Fruit fly (Drosophila melanogaster): Measurements from ENCODE around the gene CG31516.
A peak's percentile ranks its signal among the peaks of the same experiment; 100 is the strongest.

Gene CG31516

DNA sequence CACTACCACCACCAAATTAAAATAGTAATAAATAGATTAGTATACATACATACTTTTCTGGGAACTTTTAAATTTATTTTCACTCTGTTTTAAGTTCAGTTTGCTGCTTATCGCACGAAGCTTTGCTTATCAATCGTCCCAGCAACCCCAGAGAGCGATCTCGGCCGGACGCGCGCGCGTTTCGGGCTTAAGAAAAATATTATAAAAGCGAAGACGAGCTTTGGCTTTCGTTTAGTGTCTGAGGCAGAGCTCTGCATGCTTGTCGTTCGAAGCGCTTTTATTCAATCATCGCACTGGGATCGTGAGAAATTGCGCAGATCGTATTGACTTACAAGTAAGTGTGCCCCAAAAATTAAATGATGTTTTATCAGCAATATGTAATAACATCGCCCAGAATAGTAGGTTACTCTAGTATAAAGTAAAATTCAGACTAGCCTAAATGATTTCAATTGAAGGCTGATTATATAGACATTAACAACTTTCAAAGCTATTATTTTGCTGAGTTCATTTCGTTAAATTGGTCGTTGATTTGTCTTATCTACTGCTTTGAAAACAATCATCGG lies 15.1 kb upstream of the CG31516 start, which contains the start of gene Gel:
Gel (plus strand) TSS at position 227 of the 563 bp plus-strand sequence.
- no peak for TF ChIP-seq Ets98B (GFP tag; IDR thresholded peaks at IDR 0.05)
- no peak for TF ChIP-seq fd96Ca (GFP tag; IDR thresholded peaks at IDR 0.05)
- no peak for TF ChIP-seq CG17806 (tag; optimal IDR thresholded peaks at IDR 0.05)

DNA sequence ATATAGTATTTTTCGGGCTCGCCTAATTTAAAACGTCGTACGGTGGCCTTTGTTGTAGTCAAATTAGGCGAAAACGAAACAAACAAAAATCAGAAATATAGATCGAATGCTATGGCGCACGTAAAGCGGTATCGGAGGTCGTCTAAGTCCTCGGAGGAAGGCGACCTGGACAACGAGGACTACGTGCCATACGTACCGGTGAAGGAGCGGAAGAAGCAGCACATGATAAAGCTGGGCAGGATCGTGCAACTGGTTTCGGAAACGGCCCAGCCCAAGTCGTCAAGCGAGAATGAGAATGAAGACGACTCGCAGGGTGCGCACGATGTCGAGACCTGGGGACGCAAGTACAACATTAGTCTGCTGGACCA lies 13.1 kb upstream of the CG31516 start, which contains the start of gene abs:
abs (plus strand) TSS at position 30 of the 368 bp plus-strand sequence.
- TF ChIP-seq CG9948 (tag; optimal IDR thresholded peaks at IDR 0.05) (no peak), CG15710 (tag; optimal IDR thresholded peaks at IDR 0.05) (no peak), Snoo (tag; optimal IDR thresholded peaks at IDR 0.05) (no peak)

DNA sequence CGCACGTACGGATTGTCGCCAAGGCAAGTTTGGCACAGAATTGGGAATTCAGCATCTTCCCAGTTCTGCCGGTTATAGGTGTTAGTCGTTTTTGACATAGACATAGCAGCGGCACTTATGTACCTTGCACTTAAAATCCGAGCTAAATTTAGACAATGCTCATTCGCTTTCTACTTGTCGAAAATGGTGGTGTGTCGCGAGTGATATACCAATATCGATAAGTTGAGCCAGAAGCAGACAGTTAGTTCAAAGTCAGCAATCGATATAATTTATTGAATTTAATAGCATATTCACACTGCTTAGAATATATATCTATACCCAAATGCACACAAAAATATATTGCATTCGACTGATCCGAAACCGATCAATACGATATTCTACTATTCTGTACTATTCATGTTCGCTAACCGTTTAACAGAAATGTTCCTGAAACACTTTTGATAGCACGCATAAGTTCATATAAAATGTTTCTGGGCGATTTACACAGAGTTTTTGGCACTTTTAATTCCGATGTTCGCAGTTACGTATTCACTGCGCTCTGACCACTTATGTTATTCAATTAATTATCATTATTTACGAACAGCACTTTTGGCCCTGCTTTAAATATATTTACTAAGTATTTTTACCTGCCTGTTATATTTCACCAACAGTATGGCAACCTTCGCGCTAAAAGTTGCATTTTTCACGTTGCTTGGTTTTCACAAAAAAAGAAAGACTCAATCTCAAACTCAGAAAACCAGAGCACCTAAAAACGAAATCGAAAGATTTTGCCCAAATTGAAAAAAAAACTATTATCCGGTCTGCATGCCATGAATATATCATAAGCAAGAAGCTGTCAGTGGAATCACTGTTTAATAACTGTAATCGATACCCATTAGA lies 12.4 kb upstream of the CG31516 start, which contains the start of gene CG14641:
CG14641 (minus strand) TSS at position 204 of the 879 bp plus-strand sequence.
- TF ChIP-seq CG8159 (tag; optimal IDR thresholded peaks at IDR 0.05): peak; percentile 1
- TF ChIP-seq CG15710 (tag; optimal IDR thresholded peaks at IDR 0.05): peak; percentile 6
- no peak for TF ChIP-seq Pif1B (GFP tag; optimal IDR thresholded peaks at IDR 0.05)
- no peak for TF ChIP-seq fd96Ca (GFP tag; IDR thresholded peaks at IDR 0.05)
- TF ChIP-seq CG32121 (GFP tag; IDR thresholded peaks at IDR 0.05): no peak
- no peak for TF ChIP-seq Ets98B (GFP tag; IDR thresholded peaks at IDR 0.05)

DNA sequence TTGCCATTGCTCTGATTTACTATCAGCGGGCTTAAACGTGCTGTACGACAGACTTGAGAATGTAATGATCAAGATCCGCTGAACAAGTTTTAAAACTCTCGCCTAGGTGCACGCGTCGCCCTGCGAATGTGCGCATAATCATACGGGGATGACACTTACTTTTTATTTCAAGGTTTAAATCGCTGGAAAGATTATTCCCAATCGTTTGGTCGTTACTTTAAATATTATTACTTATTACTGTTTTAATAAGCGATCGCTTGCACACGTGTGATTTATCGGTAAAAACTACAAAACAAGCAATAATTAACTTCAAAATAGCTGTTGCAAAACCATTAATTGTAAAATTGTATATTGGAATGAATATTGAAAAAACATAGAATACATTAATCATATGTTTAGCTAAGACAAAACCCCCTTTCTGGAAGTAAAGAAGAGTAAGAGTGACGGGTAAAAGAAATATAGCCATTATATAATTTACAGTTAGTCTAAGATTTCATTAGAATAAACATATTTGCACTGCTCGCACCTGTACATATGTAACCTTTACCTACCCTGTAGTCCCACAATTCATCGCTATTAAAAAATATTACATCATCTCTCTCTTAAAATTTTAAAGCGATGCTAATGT lies 9.3 kb upstream of the CG31516 start, which contains the start of gene DhpD:
DhpD (minus strand) TSS at position 102 of the 628 bp plus-strand sequence.
- peak; percentile 2 for TF ChIP-seq CG13204 (GFP tag; optimal IDR thresholded peaks at IDR 0.05)
- peak; percentile 76 for TF ChIP-seq CG8159 (tag; optimal IDR thresholded peaks at IDR 0.05)
- TF ChIP-seq Pif1B (GFP tag; optimal IDR thresholded peaks at IDR 0.05): peak; percentile 73
- TF ChIP-seq CG10348 (GFP tag; IDR thresholded peaks at IDR 0.05): no peak
- peak; percentile 79 for TF ChIP-seq CG17806 (tag; optimal IDR thresholded peaks at IDR 0.05)
- TF ChIP-seq CG9948 (tag; optimal IDR thresholded peaks at IDR 0.05): peak; percentile 55
- peak; percentile 35 for TF ChIP-seq gl (tag; optimal IDR thresholded peaks at IDR 0.05)
- peak; percentile 80 for TF ChIP-seq CG15710 (tag; optimal IDR thresholded peaks at IDR 0.05)
- peak; percentile 77 for TF ChIP-seq CG32121 (GFP tag; IDR thresholded peaks at IDR 0.05)
- no peak for TF ChIP-seq CG8301 (tag; optimal IDR thresholded peaks at IDR 0.05)
- TF ChIP-seq CG14655 (GFP tag; optimal IDR thresholded peaks at IDR 0.05): no peak
- peak; percentile 59 for TF ChIP-seq D1 (tag; optimal IDR thresholded peaks at IDR 0.05)
- peak; percentile 79 for TF ChIP-seq Ets98B (GFP tag; IDR thresholded peaks at IDR 0.05)
- peak; percentile 80 for TF ChIP-seq Snoo (tag; optimal IDR thresholded peaks at IDR 0.05)
- TF ChIP-seq EcR (GFP tag; optimal IDR thresholded peaks at IDR 0.05): no peak
- TF ChIP-seq CG4496 (GFP tag; IDR thresholded peaks at IDR 0.05): peak; percentile 87
- no peak for TF ChIP-seq rn (GFP tag; IDR thresholded peaks at IDR 0.05)
- peak; percentile 63 for TF ChIP-seq CG12605 (GFP tag; IDR thresholded peaks at IDR 0.05)
- TF ChIP-seq CG34367 (tag; optimal IDR thresholded peaks at IDR 0.05): peak; percentile 50

DNA sequence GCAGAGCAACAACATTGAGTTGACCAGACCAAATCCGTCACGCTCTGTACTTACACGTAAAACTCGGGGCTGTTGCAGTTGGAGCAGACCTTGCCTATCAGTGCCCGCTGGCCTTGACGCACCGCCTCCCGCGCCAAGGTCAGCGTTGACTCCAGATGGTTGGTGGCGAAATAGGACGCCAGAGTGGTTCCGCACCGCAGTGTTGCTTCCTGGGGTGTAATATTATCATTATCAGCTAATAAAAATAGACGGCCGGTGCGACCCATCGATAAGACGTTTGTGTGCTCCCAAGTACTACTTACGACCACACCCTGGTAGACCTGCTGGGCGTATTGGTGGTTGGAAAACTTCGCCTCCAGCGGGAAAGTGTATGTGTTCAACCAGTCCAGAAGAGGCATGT lies 8.5 kb upstream of the CG31516 start:
- TF ChIP-seq Pif1B (GFP tag; optimal IDR thresholded peaks at IDR 0.05): no peak
- TF ChIP-seq gl (tag; optimal IDR thresholded peaks at IDR 0.05): no peak
- no peak for TF ChIP-seq CG4496 (GFP tag; IDR thresholded peaks at IDR 0.05)
- peak; percentile 61 for TF ChIP-seq CG13204 (GFP tag; optimal IDR thresholded peaks at IDR 0.05)

DNA sequence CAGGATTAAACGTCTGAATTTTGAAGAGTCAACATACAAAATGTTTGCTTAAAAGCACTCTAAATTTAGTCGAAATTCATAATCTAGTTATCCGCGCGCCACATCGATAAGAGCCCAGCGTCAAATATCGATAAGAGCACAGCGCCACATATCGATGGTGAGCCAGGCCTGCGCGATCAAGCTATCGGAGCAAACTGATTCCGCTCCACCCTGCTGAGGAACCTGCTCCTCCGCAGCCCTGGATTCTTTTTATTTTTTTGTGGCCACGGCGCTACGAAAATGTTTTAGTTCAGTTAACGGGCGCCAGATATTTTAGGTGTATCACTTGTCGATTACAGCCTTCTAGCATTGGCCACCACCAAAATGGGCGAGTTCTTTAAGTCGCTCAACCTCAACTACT lies 850 bp upstream of the CG31516 start:
- TF ChIP-seq fd96Ca (GFP tag; IDR thresholded peaks at IDR 0.05) (0 out of 3 replicates have a peak, but pooled peaks have one; percentile 31), Ets98B (GFP tag; IDR thresholded peaks at IDR 0.05) (peak; percentile 16; the same call in 1 of the 2 replicates), CG12605 (GFP tag; IDR thresholded peaks at IDR 0.05) (0 out of 2 replicates have a peak, but pooled peaks have one; percentile 9), Pif1B (GFP tag; optimal IDR thresholded peaks at IDR 0.05) (no peak), CG13204 (GFP tag; optimal IDR thresholded peaks at IDR 0.05) (no peak), CG32121 (GFP tag; IDR thresholded peaks at IDR 0.05) (peak; percentile 9; the same call in 1 of the 2 replicates), CG10348 (GFP tag; IDR thresholded peaks at IDR 0.05) (no peak)
